Fruit fly (Drosophila melanogaster): ENCODE data around the gene CG7879.

CG7879 gene

DNA sequence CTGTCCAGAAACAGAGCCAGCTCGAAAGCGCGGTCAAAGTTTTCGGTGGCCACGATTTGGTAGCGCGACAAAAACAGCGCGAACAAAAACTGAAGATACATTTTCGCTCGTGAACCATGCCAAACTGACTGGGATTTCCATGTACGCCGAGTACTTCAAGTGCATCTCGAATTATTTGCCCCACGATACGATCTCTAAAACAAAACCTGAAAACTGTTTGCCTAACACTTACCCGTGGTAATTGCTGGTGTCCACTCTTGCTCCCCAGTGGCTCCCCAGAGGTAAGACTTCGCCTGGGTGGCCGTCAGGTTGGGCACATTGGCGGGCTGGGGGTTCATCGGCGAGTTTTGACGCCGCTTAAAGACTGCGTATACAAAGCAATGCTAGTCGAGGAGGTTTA lies 37.2 kb downstream of the CG7879 start, which contains the start of gene Ir62a:
TSS of gene Ir62a (minus strand) at position 101 of the 400 bp plus-strand sequence.
- TF ChIP-seq Mio (GFP tag; optimal IDR thresholded peaks at IDR 0.05) (no peak), Myc (optimal IDR thresholded peaks at IDR 0.05) (no peak), Abd-B (GFP tag; optimal IDR thresholded peaks at IDR 0.05) (no peak), usp (GFP tag; optimal IDR thresholded peaks at IDR 0.05) (no peak), tai (GFP tag; optimal IDR thresholded peaks at IDR 0.05) (no peak), N (GFP tag; optimal IDR thresholded peaks at IDR 0.05) (no peak), GATAd (GFP tag; optimal IDR thresholded peaks at IDR 0.05) (no peak), dl (GFP tag; optimal IDR thresholded peaks at IDR 0.05; ENCODE audit: insufficient read depth in 1 of 2, partially characterized antibody in 2 of 2) (no peak), Dfd (GFP tag; optimal IDR thresholded peaks at IDR 0.05) (no peak), br (GFP tag; optimal IDR thresholded peaks at IDR 0.05) (no peak), Hr83 (GFP tag; optimal IDR thresholded peaks at IDR 0.05; ENCODE audit: poor library complexity, severe bottlenecking) (no peak), h (GFP tag; optimal IDR thresholded peaks at IDR 0.05) (no peak), sv (GFP tag; optimal IDR thresholded peaks at IDR 0.05) (no peak)

DNA sequence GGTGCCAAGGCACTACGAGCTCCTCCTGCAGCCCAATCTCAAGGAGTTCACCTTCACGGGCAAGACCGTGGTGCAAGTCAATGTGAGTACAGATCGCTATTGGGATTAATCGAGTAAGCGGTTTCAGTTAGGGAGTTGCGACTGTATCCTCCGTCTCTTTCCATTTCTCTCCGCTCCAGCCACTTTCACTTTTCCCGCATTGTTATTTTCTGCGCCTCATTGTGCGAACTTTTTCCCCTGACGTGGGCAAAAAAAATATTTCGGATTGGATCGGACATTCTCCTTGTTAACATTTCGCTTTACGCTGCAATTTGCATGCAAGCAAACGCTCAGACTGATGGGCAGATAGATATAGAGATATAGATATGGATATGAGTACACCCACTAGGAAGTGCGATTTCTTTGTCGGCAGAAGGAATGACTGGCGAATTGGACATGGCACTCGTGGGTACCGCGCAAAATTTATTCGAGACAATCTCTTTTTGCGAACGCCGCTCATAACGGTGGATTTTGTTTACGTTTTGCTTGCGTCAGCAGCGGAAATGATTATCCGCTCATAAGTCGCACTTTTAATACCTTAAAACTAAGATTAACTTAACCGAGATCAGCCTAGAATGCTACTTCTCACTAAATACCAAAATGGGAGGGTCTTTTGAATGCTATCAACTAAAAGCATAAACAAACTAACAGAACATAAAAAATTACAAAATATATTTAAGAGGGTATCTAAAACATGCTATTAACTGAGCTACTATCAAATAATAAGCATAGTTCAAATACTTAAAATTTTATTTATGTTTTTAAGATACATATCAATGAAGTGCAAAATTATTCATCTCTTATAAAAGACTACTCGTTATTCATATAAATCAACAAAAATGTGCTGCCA lies 49.4 kb downstream of the CG7879 start:
- TF ChIP-seq Abd-B (GFP tag; optimal IDR thresholded peaks at IDR 0.05), result no peak
- peak; percentile 27 for TF ChIP-seq h (GFP tag; optimal IDR thresholded peaks at IDR 0.05)
- TF ChIP-seq OdsH (GFP tag; optimal IDR thresholded peaks at IDR 0.05), result no peak

DNA sequence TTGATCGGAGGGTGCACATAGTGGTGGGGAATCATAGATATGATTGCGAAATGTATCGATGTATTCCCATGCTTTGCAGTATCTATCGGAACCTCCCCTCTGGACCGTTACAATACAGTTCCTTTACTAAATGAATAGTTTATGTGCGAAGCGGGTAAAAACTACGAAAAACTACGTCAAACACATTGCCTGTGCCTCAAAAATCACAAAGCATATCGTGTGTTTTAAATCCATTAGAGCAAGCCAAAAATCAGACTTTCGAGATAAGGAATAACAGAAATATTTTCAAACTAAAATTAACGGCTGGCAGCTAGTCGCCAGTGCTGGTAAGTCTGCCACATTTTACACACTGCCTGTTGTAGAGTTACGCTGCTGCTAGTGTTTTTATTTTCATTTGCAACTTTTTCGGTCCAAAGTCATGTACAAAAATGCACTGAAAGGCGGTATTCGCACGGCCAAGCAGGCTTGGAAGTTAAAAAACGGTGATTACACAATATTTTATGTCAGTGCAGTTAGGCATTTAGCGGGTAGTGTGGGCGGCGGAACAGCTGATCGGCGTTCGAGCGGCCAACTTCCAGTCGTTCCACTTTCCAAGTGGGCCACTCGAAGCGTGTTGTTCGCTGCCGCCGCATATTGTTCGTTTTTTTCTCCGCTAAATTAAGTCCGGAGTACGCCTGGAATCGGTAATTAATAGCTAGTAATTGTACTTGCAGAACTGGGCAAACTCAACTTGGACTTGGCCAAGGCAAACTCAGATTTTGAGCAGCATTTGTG lies 50.9 kb downstream of the CG7879 start:
- TF ChIP-seq HLH106 (tag; optimal IDR thresholded peaks at IDR 0.05), result peak; percentile 36
- peak; percentile 87 for TF ChIP-seq rgr (GFP tag; optimal IDR thresholded peaks at IDR 0.05)
- no peak for TF ChIP-seq Abd-B (GFP tag; optimal IDR thresholded peaks at IDR 0.05)
- no peak for TF ChIP-seq brk (GFP tag; optimal IDR thresholded peaks at IDR 0.05)
- TF ChIP-seq ey (GFP tag; optimal IDR thresholded peaks at IDR 0.05), result peak; percentile 76
- no peak for TF ChIP-seq dl (GFP tag; optimal IDR thresholded peaks at IDR 0.05; ENCODE audit: insufficient read depth in 1 of 2, partially characterized antibody in 2 of 2)
- peak; percentile 73 for TF ChIP-seq sv (GFP tag; optimal IDR thresholded peaks at IDR 0.05)
- no peak for TF ChIP-seq pan (optimal IDR thresholded peaks at IDR 0.05)
- peak; percentile 12 for TF ChIP-seq Dif (GFP tag; optimal IDR thresholded peaks at IDR 0.05; ENCODE audit: partially characterized antibody)
- TF ChIP-seq usp (GFP tag; optimal IDR thresholded peaks at IDR 0.05), result no peak
- no peak for TF ChIP-seq sage (GFP tag; optimal IDR thresholded peaks at IDR 0.05)
- TF ChIP-seq GATAd (GFP tag; optimal IDR thresholded peaks at IDR 0.05), result peak; percentile 51
- no peak for TF ChIP-seq Vsx2 (GFP tag; optimal IDR thresholded peaks at IDR 0.05; ENCODE audit: partially characterized antibody)
- TF ChIP-seq Hr78 (GFP tag; optimal IDR thresholded peaks at IDR 0.05), result no peak
- TF ChIP-seq lola (GFP tag; optimal IDR thresholded peaks at IDR 0.05), result no peak
- TF ChIP-seq br (GFP tag; optimal IDR thresholded peaks at IDR 0.05), result peak; percentile 80
- TF ChIP-seq Rel (GFP tag; optimal IDR thresholded peaks at IDR 0.05), result no peak
- TF ChIP-seq Rel (tag; optimal IDR thresholded peaks at IDR 0.05), result peak; percentile 9
- TF ChIP-seq dmrt93B (GFP tag; optimal IDR thresholded peaks at IDR 0.05), result peak; percentile 30
- TF ChIP-seq fru (GFP tag; optimal IDR thresholded peaks at IDR 0.05), result peak; percentile 76
- peak; percentile 21 for TF ChIP-seq Myc (optimal IDR thresholded peaks at IDR 0.05)
- peak; percentile 81 for TF ChIP-seq h (GFP tag; optimal IDR thresholded peaks at IDR 0.05)
- TF ChIP-seq Dfd (GFP tag; optimal IDR thresholded peaks at IDR 0.05), result no peak
- peak; percentile 81 for TF ChIP-seq OdsH (GFP tag; optimal IDR thresholded peaks at IDR 0.05)
- no peak for TF ChIP-seq N (GFP tag; optimal IDR thresholded peaks at IDR 0.05)
- TF ChIP-seq Hnf4 (GFP tag; optimal IDR thresholded peaks at IDR 0.05), result no peak
- TF ChIP-seq CrebA (GFP tag; optimal IDR thresholded peaks at IDR 0.05; ENCODE audit: borderline replicate concordance), result no peak
- TF ChIP-seq jim (GFP tag; optimal IDR thresholded peaks at IDR 0.05), result no peak
- TF ChIP-seq Sp1 (GFP tag; optimal IDR thresholded peaks at IDR 0.05), result peak; percentile 48
- no peak for TF ChIP-seq dsf (GFP tag; optimal IDR thresholded peaks at IDR 0.05; ENCODE audit: borderline replicate concordance)
- peak; percentile 44 for TF ChIP-seq CG32264 (GFP tag; optimal IDR thresholded peaks at IDR 0.05)
- peak; percentile 62 for TF ChIP-seq psq (GFP tag; optimal IDR thresholded peaks at IDR 0.05)
- TF ChIP-seq foxo (GFP tag; optimal IDR thresholded peaks at IDR 0.05), result peak in 1 of 2 experiments; percentile 83
- no peak for TF ChIP-seq tai (GFP tag; optimal IDR thresholded peaks at IDR 0.05)
- peak; percentile 81 for TF ChIP-seq Jra (GFP tag; optimal IDR thresholded peaks at IDR 0.05)
- peak; percentile 45 for TF ChIP-seq woc (GFP tag; optimal IDR thresholded peaks at IDR 0.05)
- peak; percentile 40 for TF ChIP-seq Mio (GFP tag; optimal IDR thresholded peaks at IDR 0.05)
- peak; percentile 4 for TF ChIP-seq CG9705 (GFP tag; optimal IDR thresholded peaks at IDR 0.05)
- peak; percentile 71 for TF ChIP-seq Hr83 (GFP tag; optimal IDR thresholded peaks at IDR 0.05; ENCODE audit: poor library complexity, severe bottlenecking)

All from whole organism, wandering third instar larva.